Fruit fly (Drosophila melanogaster) whole organism, embryonic: ENCODE data around the gene Nepl20.

ENCODE experiments used
- BEAF-32 ChIP-seq: fragments of 200-800 bp; sonication (Bioruptor generic); optimal IDR thresholded peaks from 3 replicates; lab custom pipeline; 2017; ENCODE audit warnings: missing biosample characterization, missing genetic modification characterization, mild to moderate bottlenecking, moderate library complexity, missing genetic modification reagents
- CG10267 ChIP-seq: fragments of 200-800 bp; sonication (Bioruptor generic); optimal IDR thresholded peaks from 2 replicates; lab custom pipeline; 2018; ENCODE audit warnings: missing biosample characterization, mild to moderate bottlenecking, missing genetic modification characterization, moderate library complexity
- CG10274 ChIP-seq: fragments of 200-800 bp; sonication (Bioruptor generic); optimal IDR thresholded peaks from 3 replicates; lab custom pipeline; 2017; ENCODE audit warnings: missing biosample characterization, mild to moderate bottlenecking, missing genetic modification characterization
- CG12391 ChIP-seq: fragments of 200-800 bp; sonication (Bioruptor generic); optimal IDR thresholded peaks from 3 replicates; lab custom pipeline; 2018; ENCODE audit warnings: missing biosample characterization, mild to moderate bottlenecking, missing genetic modification characterization, moderate library complexity
- CG12659 ChIP-seq: fragments of 200-800 bp; sonication (Bioruptor generic); optimal IDR thresholded peaks from 3 replicates; lab custom pipeline; 2017; ENCODE audit warnings: mild to moderate bottlenecking, missing biosample characterization, missing genetic modification reagents, missing genetic modification characterization
- CG14860 ChIP-seq: fragments of 200-800 bp; sonication (Bioruptor generic); IDR thresholded peaks from 3 replicates; pipeline ENCODE4 v1.3.6; 2022; ENCODE audit warnings: missing biosample characterization, missing genetic modification characterization; ENCODE audit not compliant: partially characterized antibody
- CG1602 ChIP-seq: fragments of 200-800 bp; sonication (Bioruptor generic); optimal IDR thresholded peaks from 3 replicates; lab custom pipeline; 2016; ENCODE audit warnings: missing biosample characterization, missing genetic modification characterization
- CG1603 ChIP-seq: fragments of 200-800 bp; sonication (Bioruptor generic); optimal IDR thresholded peaks from 2 replicates; lab custom pipeline; 2019; ENCODE audit warnings: missing biosample characterization, mild to moderate bottlenecking, missing genetic modification characterization, moderate library complexity
- CG18764 ChIP-seq: fragments of 200-800 bp; sonication (Bioruptor generic); optimal IDR thresholded peaks from 3 replicates; lab custom pipeline; 2016; ENCODE audit warnings: missing biosample characterization, missing genetic modification characterization
- CG3726 ChIP-seq: fragments of 200-800 bp; sonication (Bioruptor generic); IDR thresholded peaks from 3 replicates; pipeline ENCODE4, ENCODE4 v1.3.6; 2022; ENCODE audit warnings: missing biosample characterization, missing genetic modification characterization
- CG5180 ChIP-seq: fragments of 200-800 bp; sonication (Bioruptor generic); optimal IDR thresholded peaks from 3 replicates; lab custom pipeline; 2017; ENCODE audit warnings: missing biosample characterization, missing genetic modification characterization, mild to moderate bottlenecking, moderate library complexity, missing genetic modification reagents
- CG5245 ChIP-seq: fragments of 200-800 bp; sonication (Bioruptor generic); optimal IDR thresholded peaks from 3 replicates; lab custom pipeline; 2016; ENCODE audit warnings: missing biosample characterization, missing genetic modification characterization
- CG6272 ChIP-seq: fragments of 200-800 bp; sonication (Bioruptor generic); IDR thresholded peaks from 2 replicates; pipeline ENCODE4 v1.3.6; 2022; ENCODE audit warnings: missing biosample characterization, missing genetic modification characterization
- CG6654 ChIP-seq: fragments of 200-800 bp; sonication (Bioruptor generic); optimal IDR thresholded peaks from 2 replicates; lab custom pipeline; 2017; ENCODE audit warnings: missing biosample characterization, mild to moderate bottlenecking, missing genetic modification characterization
- CG7357 ChIP-seq: fragments of 200-800 bp; sonication (Bioruptor generic); IDR thresholded peaks from 3 replicates; pipeline ENCODE4 v1.3.6; 2022; ENCODE audit warnings: missing biosample characterization, missing genetic modification characterization
- CG8765 ChIP-seq: fragments of 200-800 bp; sonication (Bioruptor generic); IDR thresholded peaks from 2 replicates; pipeline ENCODE4 v1.3.6; 2022; ENCODE audit warnings: missing biosample characterization, missing genetic modification characterization
- D19A ChIP-seq: fragments of 200-800 bp; optimal IDR thresholded peaks from 3 replicates; lab custom pipeline; 2019; ENCODE audit warnings: missing biosample characterization, mild to moderate bottlenecking, missing genetic modification characterization, moderate library complexity
- Dip2 ChIP-seq: fragments of 200-800 bp; sonication (Bioruptor generic); IDR thresholded peaks from 2 replicates; pipeline ENCODE4 v1.3.6; 2022; ENCODE audit warnings: missing biosample characterization, missing genetic modification characterization
- Fer1 ChIP-seq: fragments of 200-800 bp; sonication (Bioruptor generic); optimal IDR thresholded peaks from 2 replicates; lab custom pipeline; 2017; ENCODE audit warnings: missing biosample characterization, mild to moderate bottlenecking, missing genetic modification characterization
- Hr51 ChIP-seq, 2 experiments: fragments of 200-800 bp; sonication (Bioruptor generic); optimal IDR thresholded peaks; 2 replicates in 1 of 2; 3 replicates in 1 of 2; lab custom pipeline; 2016 to 2018; ENCODE audit warnings: missing biosample characterization in 2 of 2, missing genetic modification characterization in 2 of 2, mild to moderate bottlenecking in 1 of 2, moderate library complexity in 1 of 2
- Med ChIP-seq: fragments of 200-800 bp; sonication (Bioruptor generic); peaks from one replicate; lab custom pipeline; 2016; ENCODE audit warnings: missing biosample characterization, missing genetic modification characterization, mild to moderate bottlenecking, inconsistent platforms, moderate library complexity
- NC2β ChIP-seq: fragments of 200-800 bp; sonication (Bioruptor generic); optimal IDR thresholded peaks from 2 replicates; lab custom pipeline; 2016; ENCODE audit warnings: missing biosample characterization, missing genetic modification characterization
- NFAT ChIP-seq: fragments of 200-800 bp; sonication (Bioruptor generic); IDR thresholded peaks from 2 replicates; pipeline ENCODE4 v1.3.6; 2022; ENCODE audit warnings: missing biosample characterization, missing genetic modification characterization
- Pdp1 ChIP-seq, 2 experiments: fragments of 200-800 bp; sonication (Bioruptor generic); optimal IDR thresholded peaks; 3 replicates each; lab custom pipeline; 2016; ENCODE audit warnings: missing biosample characterization in 2 of 2, missing genetic modification characterization in 2 of 2, mild to moderate bottlenecking in 1 of 2, moderate library complexity in 1 of 2
- Rx ChIP-seq: fragments of 200-800 bp; sonication (Bioruptor generic); IDR thresholded peaks from 2 replicates; pipeline ENCODE4 v1.3.6; 2022; ENCODE audit warnings: missing biosample characterization, missing genetic modification characterization
- Sin3A ChIP-seq: fragments of >200 bp; optimal IDR thresholded peaks from 2 replicates; lab custom pipeline; 2018
- Sox102F ChIP-seq: fragments of 200-800 bp; sonication (Bioruptor generic); optimal IDR thresholded peaks from 2 replicates; lab custom pipeline; 2018; ENCODE audit warnings: missing biosample characterization, mild to moderate bottlenecking, missing genetic modification characterization, moderate library complexity
- Usf ChIP-seq: fragments of 200-800 bp; sonication (Bioruptor generic); optimal IDR thresholded peaks from 2 replicates; lab custom pipeline; 2017; ENCODE audit warnings: missing genotype, missing biosample characterization, missing genetic modification characterization
- Vsx1 ChIP-seq: fragments of 200-800 bp; sonication (Bioruptor generic); optimal IDR thresholded peaks from 2 replicates; lab custom pipeline; 2017; ENCODE audit warnings: missing biosample characterization, mild to moderate bottlenecking, missing genetic modification characterization, missing genetic modification reagents
- YL-1 ChIP-seq: fragments of 200-800 bp; sonication (Bioruptor generic); optimal IDR thresholded peaks from 3 replicates; lab custom pipeline; 2017; ENCODE audit warnings: missing biosample characterization, mild to moderate bottlenecking, missing genetic modification characterization
- ato ChIP-seq: fragments of 200-800 bp; sonication (Bioruptor generic); IDR thresholded peaks from 2 replicates; pipeline ENCODE4 v1.3.6; 2022; ENCODE audit warnings: missing biosample characterization, missing genetic modification characterization; ENCODE audit not compliant: partially characterized antibody
- bab2 ChIP-seq: fragments of 200-800 bp; sonication (Bioruptor generic); optimal IDR thresholded peaks from 2 replicates; lab custom pipeline; 2016; ENCODE audit warnings: missing biosample characterization, missing genetic modification characterization
- bbx ChIP-seq: fragments of 200-800 bp; sonication (Bioruptor generic); IDR thresholded peaks from 2 replicates; pipeline ENCODE4 v1.3.6; 2022; ENCODE audit warnings: missing biosample characterization, missing genetic modification characterization; ENCODE audit not compliant: partially characterized antibody
- dmrt11E ChIP-seq: fragments of 200-800 bp; sonication (Bioruptor generic); optimal IDR thresholded peaks from 3 replicates; lab custom pipeline; 2018; ENCODE audit warnings: missing biosample characterization, mild to moderate bottlenecking, missing genetic modification characterization, moderate library complexity
- ewg ChIP-seq: fragments of 200-800 bp; sonication (Bioruptor generic); optimal IDR thresholded peaks from 3 replicates; lab custom pipeline; 2017; ENCODE audit warnings: mild to moderate bottlenecking, missing biosample characterization, missing genetic modification reagents, missing genetic modification characterization
- fd96Cb ChIP-seq: fragments of 200-800 bp; sonication (Bioruptor generic); optimal IDR thresholded peaks from 2 replicates; lab custom pipeline; 2018; ENCODE audit warnings: missing biosample characterization, mild to moderate bottlenecking, missing genetic modification characterization, moderate library complexity
- fru ChIP-seq: fragments of >200 bp; optimal IDR thresholded peaks from 2 replicates; lab custom pipeline; 2017
- gcm ChIP-seq: fragments of 200-800 bp; sonication (Bioruptor generic); optimal IDR thresholded peaks from 2 replicates; lab custom pipeline; 2019; ENCODE audit warnings: missing biosample characterization, mild to moderate bottlenecking, missing genetic modification characterization, moderate library complexity
- her ChIP-seq: fragments of 200-800 bp; sonication (Bioruptor generic); optimal IDR thresholded peaks from 2 replicates; lab custom pipeline; 2016; ENCODE audit warnings: missing biosample characterization, missing genetic modification characterization
- hkb ChIP-seq, 2 experiments: fragments of 200-800 bp in 1 of 2; fragments of >200 bp in 1 of 2; sonication (Bioruptor generic) in 1 of 2; IDR thresholded peaks in 1 of 2; optimal IDR thresholded peaks in 1 of 2; 2 replicates each; pipeline versions ENCODE4 v1.3.6 to Lab custom; 2017 to 2022; ENCODE audit warnings: missing biosample characterization in 1 of 2, missing genetic modification characterization in 1 of 2
- jumu ChIP-seq: fragments of 200-800 bp; sonication (Bioruptor generic); optimal IDR thresholded peaks from 3 replicates; lab custom pipeline; 2016; ENCODE audit warnings: missing biosample characterization, missing genetic modification characterization
- repo ChIP-seq: fragments of 200-800 bp; sonication (Bioruptor generic); optimal IDR thresholded peaks from 2 replicates; lab custom pipeline; 2016; ENCODE audit warnings: missing biosample characterization, missing genetic modification characterization
- ro ChIP-seq: fragments of 200-800 bp; sonication (Bioruptor generic); IDR thresholded peaks from 2 replicates; pipeline ENCODE4 v1.3.6; 2022; ENCODE audit warnings: missing biosample characterization, missing genetic modification characterization
- sima ChIP-seq: fragments of 200-800 bp; sonication (Bioruptor generic); optimal IDR thresholded peaks from 2 replicates; lab custom pipeline; 2016; ENCODE audit warnings: missing biosample characterization, missing genetic modification characterization
- tap ChIP-seq: fragments of 200-800 bp; optimal IDR thresholded peaks from 3 replicates; lab custom pipeline; 2019; ENCODE audit warnings: missing biosample characterization, mild to moderate bottlenecking, missing genetic modification characterization, moderate library complexity
- tll ChIP-seq, 2 experiments: fragments of 200-800 bp in 1 of 2; fragments of >200 bp in 1 of 2; sonication (Bioruptor generic) in 1 of 2; optimal IDR thresholded peaks; 2 replicates each; lab custom pipeline; 2017 to 2019; ENCODE audit warnings: missing biosample characterization in 2 of 2, missing genetic modification characterization in 2 of 2, mild to moderate bottlenecking in 1 of 2, moderate library complexity in 1 of 2
- vfl ChIP-seq: fragments of 200-800 bp; sonication (Bioruptor generic); optimal IDR thresholded peaks from 2 replicates; lab custom pipeline; 2016; ENCODE audit warnings: missing biosample characterization, missing genetic modification characterization
- wor ChIP-seq: fragments of 200-800 bp; sonication (Bioruptor generic); IDR thresholded peaks from 2 replicates; pipeline ENCODE4 v1.3.6; 2022; ENCODE audit warnings: missing biosample characterization, missing genetic modification characterization

The Nepl20 gene

dm6 chr3R:28844611-28845376 is 35.8 kb upstream of the Nepl20 start, which contains the start of the genes Apc and spg (continued):
- TF ChIP-seq CG8765 (GFP tag; lab: Robert Waterston, UW) (no peak), vfl (peak; percentile 50), CG18764 (GFP tag; lab: Kevin White, UChicago) (no peak), CG3726 (no peak), dmrt11E (peak; percentile 30), fru (lab: Kevin White, UChicago) (no peak), CG6654 (peak; percentile 99), bab2 (GFP tag; lab: Kevin White, UChicago) (peak; percentile 64), NFAT (no peak), CG1603 (peak; percentile 69), Pdp1 (GFP tag; optimal IDR thresholded peaks at IDR 0.05; lab: Kevin White, UChicago) (peak; percentile 25 to 49), wor (GFP tag; lab: Robert Waterston, UW) (no peak), CG12391 (tag; lab: Kevin White, UChicago) (peak; percentile 57), CG5245 (no peak), CG14860 (GFP tag; lab: Robert Waterston, UW) (peak; percentile 53; the same call in 2 of the 3 replicates), CG10274 (GFP tag; lab: Kevin White, UChicago) (no peak), tll (GFP tag; optimal IDR thresholded peaks at IDR 0.05; lab: Kevin White, UChicago) (no peak), Fer1 (GFP tag; lab: Kevin White, UChicago) (peak; percentile 70), Dip2 (GFP tag; lab: Robert Waterston, UW) (no peak), bbx (GFP tag; lab: Robert Waterston, UW) (peak; percentile 78), Hr51 (GFP tag; optimal IDR thresholded peaks at IDR 0.05; lab: Kevin White, UChicago) (peak; percentile 10 to 37), hkb (optimal IDR thresholded peaks at IDR 0.05; lab: Kevin White, UChicago) (no peak), hkb (GFP tag; IDR thresholded peaks at IDR 0.05; lab: Robert Waterston, UW) (peak; percentile 77), ro (GFP tag; lab: Robert Waterston, UW) (no peak), tap (tag; lab: Kevin White, UChicago) (no peak), Usf (GFP tag; lab: Kevin White, UChicago) (peak; percentile 30), BEAF-32 (GFP tag; lab: Kevin White, UChicago) (peak; percentile 92), jumu (GFP tag; lab: Kevin White, UChicago) (no peak), gcm (GFP tag; lab: Kevin White, UChicago) (peak; percentile 15), her (peak; percentile 34), CG1602 (GFP tag; lab: Kevin White, UChicago) (no peak), CG10267 (tag; lab: Kevin White, UChicago) (peak; percentile 61), CG12659 (GFP tag; lab: Kevin White, UChicago) (peak; percentile 87), CG7357 (GFP tag; lab: Robert Waterston, UW) (no peak), YL-1 (GFP tag; lab: Kevin White, UChicago) (peak; percentile 70), Sin3A (peak; percentile 58), sima (GFP tag; lab: Kevin White, UChicago) (no peak), Sox102F (peak; percentile 17), D19A (tag; lab: Kevin White, UChicago) (peak; percentile 25), ato (GFP tag; lab: Robert Waterston, UW) (no peak; the same call in 1 of the 2 replicates), NC2β (GFP tag; lab: Kevin White, UChicago) (peak; percentile 63), CG5180 (GFP tag; lab: Kevin White, UChicago) (peak; percentile 38), Vsx1 (peak; percentile 45), Rx (peak; percentile 25; the same call in 1 of the 2 replicates), CG6272 (0 out of 2 replicates have a peak, but pooled peaks have one; percentile 16), ewg (GFP tag; lab: Kevin White, UChicago) (peak; percentile 50), repo (no peak), Med (GFP tag; lab: Kevin White, UChicago) (peak; percentile 91), fd96Cb (tag; lab: Kevin White, UChicago) (peak; percentile 2)
